Fruit fly (Drosophila melanogaster): ENCODE measurements around the gene wac.

Gene wac

dm6 chr3L:257618-258475, at the start of gene wac, which contains the start of gene DIP2:
wac (plus strand) TSS chr3L:258176.
DIP2 (minus strand) TSS chr3L:257954.
- no peak for TF ChIP-seq noc (tag; optimal IDR thresholded peaks at IDR 0.05)

dm6 chr3L:211200-211599, 46.8 kb upstream of the wac start, which contains the start of gene Prp4k:
Prp4k (minus strand) TSS chr3L:211457.
- TF ChIP-seq noc (tag; optimal IDR thresholded peaks at IDR 0.05), result no peak

dm6 chr3L:212520-212919, 45.5 kb upstream of the wac start, which contains the start of the genes thoc7 and Dis3l2:
thoc7 (minus strand) TSS chr3L:212687.
Dis3l2 (plus strand) TSS chr3L:212709.
- no peak for TF ChIP-seq noc (tag; optimal IDR thresholded peaks at IDR 0.05)

- no peak for TF ChIP-seq noc (tag; optimal IDR thresholded peaks at IDR 0.05)
These were observed 41.7 kb upstream of the wac start, which contains the start of gene Kaz1-ORFB for dm6 chr3L:216325-216724. Kaz1-ORFB (plus strand) TSS chr3L:216625.

- no peak for TF ChIP-seq noc (tag; optimal IDR thresholded peaks at IDR 0.05)
These were observed 40.4 kb upstream of the wac start, which contains the start of gene CG13877 for dm6 chr3L:217480-218118. CG13877 (plus strand) TSS chr3L:218068.

dm6 chr3L:223019-223902, 34.7 kb upstream of the wac start, which contains the start of the genes pyx and CG33229:
pyx (minus strand) TSS chr3L:223069.
CG33229 (plus strand) TSS chr3L:223852.
- TF ChIP-seq noc (tag; optimal IDR thresholded peaks at IDR 0.05), result peak; percentile 64

dm6 chr3L:224004-224951, 33.7 kb upstream of the wac start:
- no peak for TF ChIP-seq noc (tag; optimal IDR thresholded peaks at IDR 0.05)

dm6 chr3L:225120-225519, 32.9 kb upstream of the wac start:
- no peak for TF ChIP-seq noc (tag; optimal IDR thresholded peaks at IDR 0.05)

dm6 chr3L:231504-231903, 26.5 kb upstream of the wac start, which contains the start of gene CG42846:
CG42846 (minus strand) TSS chr3L:231604.
- no peak for TF ChIP-seq noc (tag; optimal IDR thresholded peaks at IDR 0.05)

- TF ChIP-seq noc (tag; optimal IDR thresholded peaks at IDR 0.05), result no peak
These were observed 25.7 kb upstream of the wac start, which contains the start of gene CG34454 for dm6 chr3L:232267-232666. CG34454 (minus strand) TSS chr3L:232350.

- no peak for TF ChIP-seq noc (tag; optimal IDR thresholded peaks at IDR 0.05)
These were observed 24.7 kb upstream of the wac start, which contains the start of gene CG34453 for dm6 chr3L:233251-233650. CG34453 (minus strand) TSS chr3L:233351.

- no peak for TF ChIP-seq noc (tag; optimal IDR thresholded peaks at IDR 0.05)
These were observed 23.6 kb upstream of the wac start for dm6 chr3L:234337-234736.

dm6 chr3L:246644-247199, 11.3 kb upstream of the wac start:
- TF ChIP-seq noc (tag; optimal IDR thresholded peaks at IDR 0.05), result no peak
